Fruit fly (Drosophila melanogaster) whole organism, embryonic: ENCODE results near the gene CG33299.

Source experiments
- Ada2b ChIP-seq: fragments of 200-800 bp; sonication (Bioruptor generic); IDR thresholded peaks from 2 replicates; pipeline ENCODE4 v1.3.6; 2022; ENCODE audit warnings: missing biosample characterization, missing genetic modification characterization
- Adf1 ChIP-seq: fragments of 200-800 bp; sonication (Bioruptor generic); IDR thresholded peaks from 2 replicates; pipeline ENCODE4 v1.3.6; 2022; ENCODE audit warnings: missing biosample characterization, missing genetic modification characterization
- Blimp-1 ChIP-seq: fragments of 200-800 bp; sonication (Bioruptor generic); optimal IDR thresholded peaks from 3 replicates; lab custom pipeline; 2018; ENCODE audit warnings: missing biosample characterization, missing genetic modification characterization, mild to moderate bottlenecking, moderate library complexity, missing genetic modification reagents
- CG10209 ChIP-seq: fragments of 200-800 bp; sonication (Bioruptor generic); optimal IDR thresholded peaks from 3 replicates; lab custom pipeline; 2017; ENCODE audit warnings: missing biosample characterization, mild to moderate bottlenecking, missing genetic modification characterization, missing genetic modification reagents
- CG10979 ChIP-seq: fragments of 200-800 bp; sonication (Bioruptor generic); optimal IDR thresholded peaks from 2 replicates; lab custom pipeline; 2018; ENCODE audit warnings: missing biosample characterization, mild to moderate bottlenecking, missing genetic modification characterization, moderate library complexity
- CG11504 ChIP-seq: fragments of 200-800 bp; sonication (Bioruptor generic); optimal IDR thresholded peaks from 3 replicates; lab custom pipeline; 2019; ENCODE audit warnings: missing biosample characterization, mild to moderate bottlenecking, missing genetic modification characterization, moderate library complexity
- CG13894 ChIP-seq: fragments of 200-800 bp; sonication (Bioruptor generic); optimal IDR thresholded peaks from 3 replicates; lab custom pipeline; 2018; ENCODE audit warnings: missing biosample characterization, mild to moderate bottlenecking, missing genetic modification characterization, moderate library complexity
- CG14014 ChIP-seq: fragments of 200-800 bp; sonication (Bioruptor generic); IDR thresholded peaks from 2 replicates; pipeline ENCODE4 v1.3.6; 2022; ENCODE audit warnings: missing biosample characterization, missing genetic modification characterization
- CG15269 ChIP-seq: fragments of 200-800 bp; sonication (Bioruptor generic); optimal IDR thresholded peaks from 2 replicates; lab custom pipeline; 2018; ENCODE audit warnings: missing biosample characterization, mild to moderate bottlenecking, missing genetic modification characterization, moderate library complexity
- CG17359 ChIP-seq: fragments of 200-800 bp; sonication (Bioruptor generic); optimal IDR thresholded peaks from 3 replicates; lab custom pipeline; 2018; ENCODE audit warnings: missing biosample characterization, mild to moderate bottlenecking, missing genetic modification characterization, moderate library complexity
- CG17361 ChIP-seq: fragments of 200-800 bp; sonication (Bioruptor generic); IDR thresholded peaks from 3 replicates; pipeline ENCODE4 v1.3.6; 2022; ENCODE audit warnings: missing biosample characterization, missing genetic modification characterization
- CG31441 ChIP-seq: fragments of 200-800 bp; sonication (Bioruptor generic); IDR thresholded peaks from 2 replicates; pipeline ENCODE4 v1.3.6; 2022; ENCODE audit warnings: missing biosample characterization, missing genetic modification characterization
- CG4730 ChIP-seq: fragments of 200-800 bp; sonication (Bioruptor generic); IDR thresholded peaks from 2 replicates; pipeline ENCODE4 v1.3.6; 2022; ENCODE audit warnings: missing biosample characterization, missing genetic modification characterization
- CG7372 ChIP-seq: fragments of 200-800 bp; sonication (Bioruptor generic); IDR thresholded peaks from 2 replicates; pipeline ENCODE4 v1.3.6; 2022; ENCODE audit warnings: missing biosample characterization, missing genetic modification characterization
- CG7839 ChIP-seq: fragments of 200-800 bp; sonication (Bioruptor generic); optimal IDR thresholded peaks from 3 replicates; lab custom pipeline; 2018; ENCODE audit warnings: missing biosample characterization, mild to moderate bottlenecking, missing genetic modification characterization, moderate library complexity
- Drgx ChIP-seq: fragments of 200-800 bp; sonication (Bioruptor generic); IDR thresholded peaks from 2 replicates; pipeline ENCODE4 v1.3.6; 2022; ENCODE audit warnings: missing biosample characterization, missing genetic modification characterization
- Ets97D ChIP-seq: fragments of 200-800 bp; sonication (Bioruptor generic); optimal IDR thresholded peaks from 3 replicates; lab custom pipeline; 2016; ENCODE audit warnings: missing biosample characterization, missing genetic modification characterization
- Fer1 ChIP-seq: fragments of 200-800 bp; sonication (Bioruptor generic); optimal IDR thresholded peaks from 2 replicates; lab custom pipeline; 2017; ENCODE audit warnings: missing biosample characterization, mild to moderate bottlenecking, missing genetic modification characterization
- HHEX ChIP-seq: fragments of 200-800 bp; sonication (Bioruptor generic); optimal IDR thresholded peaks from 3 replicates; lab custom pipeline; 2017; ENCODE audit warnings: missing biosample characterization, mild to moderate bottlenecking, missing genetic modification characterization, missing genetic modification reagents
- HLH4C ChIP-seq: fragments of 200-800 bp; sonication (Bioruptor generic); IDR thresholded peaks from 3 replicates; pipeline ENCODE4 v1.3.6; 2022; ENCODE audit warnings: missing biosample characterization, missing genetic modification characterization; ENCODE audit not compliant: partially characterized antibody
- Hr51 ChIP-seq, 2 experiments: fragments of 200-800 bp; sonication (Bioruptor generic); optimal IDR thresholded peaks; 2 replicates in 1 of 2; 3 replicates in 1 of 2; lab custom pipeline; 2016 to 2018; ENCODE audit warnings: missing biosample characterization in 2 of 2, missing genetic modification characterization in 2 of 2, mild to moderate bottlenecking in 1 of 2, moderate library complexity in 1 of 2
- Nf-YA ChIP-seq: fragments of 200-800 bp; sonication (Bioruptor generic); IDR thresholded peaks from 2 replicates; pipeline ENCODE4 v1.3.6; 2022; ENCODE audit warnings: missing biosample characterization, missing genetic modification characterization
- PHDP ChIP-seq: fragments of 200-800 bp; sonication (Bioruptor generic); optimal IDR thresholded peaks from 3 replicates; lab custom pipeline; 2018; ENCODE audit warnings: missing biosample characterization, mild to moderate bottlenecking, missing genetic modification characterization, moderate library complexity
- Rfx ChIP-seq: fragments of 200-800 bp; sonication (Bioruptor generic); IDR thresholded peaks from 2 replicates; pipeline ENCODE4 v1.3.6; 2022; ENCODE audit warnings: missing biosample characterization, missing genetic modification characterization
- Sox100B ChIP-seq: fragments of 200-800 bp; sonication (Bioruptor generic); optimal IDR thresholded peaks from 3 replicates; lab custom pipeline; 2018; ENCODE audit warnings: missing biosample characterization, mild to moderate bottlenecking, missing genetic modification characterization
- Xrp1 ChIP-seq: fragments of 200-800 bp; sonication (Bioruptor generic); IDR thresholded peaks from 2 replicates; pipeline ENCODE4 v1.3.6; 2022; ENCODE audit warnings: missing biosample characterization, missing genetic modification characterization
- crc ChIP-seq: fragments of 200-800 bp; sonication (Bioruptor generic); optimal IDR thresholded peaks from 2 replicates; lab custom pipeline; 2016; ENCODE audit warnings: missing biosample characterization, missing genetic modification characterization
- dmrt99B ChIP-seq: fragments of 200-800 bp; sonication (Bioruptor generic); optimal IDR thresholded peaks from 2 replicates; lab custom pipeline; 2018; ENCODE audit warnings: missing biosample characterization, mild to moderate bottlenecking, missing genetic modification characterization, moderate library complexity
- dysf ChIP-seq: fragments of 200-800 bp; sonication (Bioruptor generic); IDR thresholded peaks from 3 replicates; pipeline ENCODE4 v1.3.6; 2022; ENCODE audit warnings: missing biosample characterization, missing genetic modification characterization
- eve ChIP-seq, 2 experiments: fragments of >200 bp; optimal IDR thresholded peaks; 2 replicates each; lab custom pipeline; 2017; ENCODE audit warnings: missing biosample characterization in 2 of 2, missing genetic modification characterization in 2 of 2
- fd96Cb ChIP-seq: fragments of 200-800 bp; sonication (Bioruptor generic); optimal IDR thresholded peaks from 2 replicates; lab custom pipeline; 2018; ENCODE audit warnings: missing biosample characterization, mild to moderate bottlenecking, missing genetic modification characterization, moderate library complexity
- gem ChIP-seq: fragments of 200-800 bp; sonication (Bioruptor generic); optimal IDR thresholded peaks from 2 replicates; lab custom pipeline; 2019; ENCODE audit warnings: missing biosample characterization, mild to moderate bottlenecking, missing genetic modification characterization, moderate library complexity
- gsb-n ChIP-seq: fragments of 200-800 bp; sonication (Bioruptor generic); optimal IDR thresholded peaks from 3 replicates; lab custom pipeline; 2018; ENCODE audit warnings: missing biosample characterization, mild to moderate bottlenecking, missing genetic modification characterization
- inv ChIP-seq: fragments of 200-800 bp; sonication (Bioruptor generic); IDR thresholded peaks from 2 replicates; pipeline ENCODE4 v1.3.6; 2022; ENCODE audit warnings: missing biosample characterization, missing genetic modification characterization; ENCODE audit not compliant: partially characterized antibody
- lbe ChIP-seq: fragments of 200-800 bp; sonication (Bioruptor generic); optimal IDR thresholded peaks from 2 replicates; lab custom pipeline; 2016; ENCODE audit warnings: missing biosample characterization, mild to moderate bottlenecking, missing genetic modification characterization
- lmd ChIP-seq: fragments of 200-800 bp; sonication (Bioruptor generic); IDR thresholded peaks from 2 replicates; pipeline ENCODE4 v1.3.6; 2022; ENCODE audit warnings: missing biosample characterization, missing genetic modification characterization
- luna ChIP-seq: fragments of 200-800 bp; sonication (Bioruptor generic); optimal IDR thresholded peaks from 2 replicates; lab custom pipeline; 2016; ENCODE audit warnings: missing biosample characterization, missing genetic modification characterization
- nerfin-1 ChIP-seq: fragments of 200-800 bp; sonication (Bioruptor generic); optimal IDR thresholded peaks from 3 replicates; lab custom pipeline; 2019; ENCODE audit warnings: missing biosample characterization, mild to moderate bottlenecking, missing genetic modification characterization, moderate library complexity
- nerfin-2 ChIP-seq: fragments of 200-800 bp; sonication (Bioruptor generic); IDR thresholded peaks from 2 replicates; pipeline ENCODE4 v1.3.6; 2022; ENCODE audit warnings: missing biosample characterization, missing genetic modification characterization; ENCODE audit not compliant: partially characterized antibody
- pan ChIP-seq, 4 experiments: fragments of >200 bp in 3 of 4; fragments of 200-800 bp in 1 of 4; sonication (Bioruptor generic) in 1 of 4; optimal IDR thresholded peaks in 3 of 4; IDR thresholded peaks in 1 of 4; 2 replicates each; pipeline versions ENCODE4 v1.3.6 to Lab custom; 2017 to 2022; ENCODE audit warnings: missing biosample characterization in 2 of 4, missing genetic modification characterization in 2 of 4, mixed read lengths in 1 of 4
- phol ChIP-seq: fragments of 200-800 bp; sonication (Bioruptor generic); optimal IDR thresholded peaks from 3 replicates; lab custom pipeline; 2018; ENCODE audit warnings: missing biosample characterization, mild to moderate bottlenecking, missing genetic modification characterization, moderate library complexity
- ranshi ChIP-seq: fragments of 200-800 bp; sonication (Bioruptor generic); IDR thresholded peaks from 2 replicates; pipeline ENCODE4 v1.3.6; 2022; ENCODE audit warnings: missing biosample characterization, missing genetic modification characterization
- row ChIP-seq: fragments of 200-800 bp; sonication (Bioruptor generic); IDR thresholded peaks from 3 replicates; pipeline ENCODE4 v1.3.6; 2022; ENCODE audit warnings: missing biosample characterization, missing genetic modification characterization
- slbo ChIP-seq: fragments of 200-800 bp; sonication (Bioruptor generic); IDR thresholded peaks from 2 replicates; pipeline ENCODE4 v1.3.6; 2022; ENCODE audit warnings: missing biosample characterization, missing genetic modification characterization
- sob ChIP-seq: fragments of 200-800 bp; sonication (Bioruptor generic); IDR thresholded peaks from 2 replicates; pipeline ENCODE4 v1.3.6; 2022; ENCODE audit warnings: missing biosample characterization, missing genetic modification characterization
- ssp ChIP-seq: fragments of 200-800 bp; sonication (Bioruptor generic); IDR thresholded peaks from 2 replicates; pipeline ENCODE4 v1.3.6; 2022; ENCODE audit warnings: missing biosample characterization, missing genetic modification characterization
- stc ChIP-seq: fragments of 200-800 bp; sonication (Bioruptor generic); IDR thresholded peaks from 2 replicates; pipeline ENCODE4 v1.3.6; 2022; ENCODE audit warnings: missing biosample characterization, missing genetic modification characterization
- ttk ChIP-seq: fragments of 200-800 bp; sonication (Bioruptor generic); IDR thresholded peaks from 2 replicates; pipeline ENCODE4 v2.1.2; 2022; ENCODE audit warnings: missing biosample characterization, missing genetic modification characterization
- wdn ChIP-seq: fragments of 200-800 bp; sonication (Bioruptor generic); IDR thresholded peaks from 2 replicates; pipeline ENCODE4 v1.3.6; 2022; ENCODE audit warnings: missing biosample characterization, missing genetic modification characterization

CG33299 gene

DNA sequence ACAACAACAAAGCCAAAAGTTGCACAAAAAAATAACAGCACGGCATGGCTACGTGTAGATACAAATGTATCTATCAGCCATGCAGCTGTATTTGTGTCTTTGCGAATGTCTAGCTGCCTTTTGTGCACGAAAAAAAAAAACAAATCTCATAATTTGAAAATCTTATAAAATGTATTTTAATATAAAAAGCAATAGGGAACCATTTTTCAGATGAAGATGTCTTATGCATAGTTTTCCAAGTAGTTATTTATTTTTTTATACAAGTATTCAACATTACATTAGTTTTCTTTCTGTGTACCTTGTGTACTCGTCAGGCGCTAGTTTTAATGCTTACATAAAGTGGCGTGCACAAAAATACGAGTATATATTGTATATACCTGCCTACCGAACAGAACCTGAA, 13.0 kb downstream of the CG33299 start:
- TF ChIP-seq CG17361 (GFP tag; lab: Robert Waterston, UW) (0 out of 3 replicates have a peak, but pooled peaks have one; percentile 35), stc (GFP tag; lab: Robert Waterston, UW) (peak; percentile 54), CG15269 (tag; lab: Kevin White, UChicago) (peak; percentile 10), CG7839 (tag; lab: Kevin White, UChicago) (peak; percentile 32), Nf-YA (no peak), luna (GFP tag; lab: Kevin White, UChicago) (no peak), lmd (GFP tag; lab: Robert Waterston, UW) (peak; percentile 39; the same call in 1 of the 2 replicates), gem (peak; percentile 42), Hr51 (GFP tag; optimal IDR thresholded peaks at IDR 0.05; lab: Kevin White, UChicago) (peak in 1 of 2 experiments; percentile 37), pan (optimal IDR thresholded peaks at IDR 0.05; lab: Kevin White, UChicago) (no peak), pan (GFP tag; optimal IDR thresholded peaks at IDR 0.05 in 1 of 2, IDR thresholded peaks at IDR 0.05 in 1 of 2) (peak in 1 of 2 experiments; percentile 26), inv (no peak), crc (no peak), CG13894 (tag; lab: Kevin White, UChicago) (no peak), Drgx (GFP tag; lab: Robert Waterston, UW) (peak; percentile 92), CG7372 (GFP tag; lab: Robert Waterston, UW) (no peak), Fer1 (GFP tag; lab: Kevin White, UChicago) (peak; percentile 19), gsb-n (tag; lab: Kevin White, UChicago) (no peak), CG14014 (GFP tag; lab: Robert Waterston, UW) (no peak), Sox100B (GFP tag; lab: Kevin White, UChicago) (no peak), wdn (GFP tag; lab: Robert Waterston, UW) (no peak), row (GFP tag; lab: Robert Waterston, UW) (peak; percentile 40; the same call in 1 of the 3 replicates), ttk (GFP tag; lab: Robert Waterston, UW) (0 out of 2 replicates have a peak, but pooled peaks have one; percentile 13), eve (GFP tag; optimal IDR thresholded peaks at IDR 0.05; lab: Kevin White, UChicago) (peak in 1 of 2 experiments; percentile 43), nerfin-1 (tag; lab: Kevin White, UChicago) (no peak), lbe (no peak), CG17359 (peak; percentile 29), fd96Cb (peak; percentile 10), PHDP (tag; lab: Kevin White, UChicago) (peak; percentile 5), Ada2b (GFP tag; lab: Robert Waterston, UW) (peak; percentile 24; the same call in 1 of the 2 replicates), Adf1 (GFP tag; lab: Robert Waterston, UW) (no peak), ssp (GFP tag; lab: Robert Waterston, UW) (no peak), ranshi (GFP tag; lab: Robert Waterston, UW) (0 out of 2 replicates have a peak, but pooled peaks have one; percentile 25), CG31441 (peak; percentile 37; the same call in 1 of the 2 replicates), dysf (GFP tag; lab: Robert Waterston, UW) (peak; percentile 55; the same call in 2 of the 3 replicates), CG10209 (GFP tag; lab: Kevin White, UChicago) (no peak), HHEX (peak; percentile 11), CG11504 (tag; lab: Kevin White, UChicago) (peak; percentile 47), Rfx (GFP tag; lab: Robert Waterston, UW) (peak; percentile 32; the same call in 1 of the 2 replicates), CG4730 (GFP tag; lab: Robert Waterston, UW) (no peak), CG10979 (no peak), nerfin-2 (GFP tag; lab: Robert Waterston, UW) (no peak), Ets97D (GFP tag; lab: Kevin White, UChicago) (no peak), HLH4C (GFP tag; lab: Robert Waterston, UW) (no peak), slbo (peak; percentile 57), dmrt99B (peak; percentile 27), phol (tag; lab: Kevin White, UChicago) (no peak), Xrp1 (GFP tag; lab: Robert Waterston, UW) (peak; percentile 42; the same call in 1 of the 2 replicates), Blimp-1 (GFP tag; lab: Kevin White, UChicago) (peak; percentile 10), sob (GFP tag; lab: Robert Waterston, UW) (peak; percentile 36; the same call in 1 of the 2 replicates)
